Fruit fly (Drosophila melanogaster) whole organism, pupa: ENCODE results near the gene Pak3.

ENCODE experiments used
- CG10348 ChIP-seq: fragments of 200-800 bp; sonication (Bioruptor generic); IDR thresholded peaks from 2 replicates; pipeline ENCODE4 v1.3.6; 2022; ENCODE audit warnings: missing biosample characterization, missing genetic modification characterization
- CG12605 ChIP-seq: fragments of 200-800 bp; sonication (Bioruptor generic); IDR thresholded peaks from 2 replicates; pipeline ENCODE4 v1.3.6; 2022; ENCODE audit warnings: missing biosample characterization, missing genetic modification characterization
- CG13204 ChIP-seq: fragments of 200-800 bp; sonication (Bioruptor generic); optimal IDR thresholded peaks from 2 replicates; lab custom pipeline; 2018; ENCODE audit warnings: missing biosample characterization, mild to moderate bottlenecking, missing genetic modification characterization, moderate library complexity
- CG14655 ChIP-seq: fragments of 200-800 bp; sonication (Bioruptor generic); optimal IDR thresholded peaks from 3 replicates; lab custom pipeline; 2017; ENCODE audit warnings: mild to moderate bottlenecking, missing biosample characterization, missing genetic modification reagents, missing genetic modification characterization
- CG15710 ChIP-seq: fragments of 200-800 bp; sonication (Bioruptor generic); optimal IDR thresholded peaks from 2 replicates; lab custom pipeline; 2018; ENCODE audit warnings: missing biosample characterization, mild to moderate bottlenecking, missing genetic modification characterization, moderate library complexity
- CG17806 ChIP-seq: fragments of 200-800 bp; sonication (Bioruptor generic); optimal IDR thresholded peaks from 2 replicates; lab custom pipeline; 2018; ENCODE audit warnings: missing biosample characterization, mild to moderate bottlenecking, missing genetic modification characterization, moderate library complexity
- CG32121 ChIP-seq: fragments of 200-800 bp; sonication (Bioruptor generic); IDR thresholded peaks from 2 replicates; pipeline ENCODE4 v1.3.6; 2022; ENCODE audit warnings: missing biosample characterization, missing genetic modification characterization
- CG34367 ChIP-seq: fragments of 200-800 bp; sonication (Bioruptor generic); optimal IDR thresholded peaks from 2 replicates; lab custom pipeline; 2018; ENCODE audit warnings: missing biosample characterization, mild to moderate bottlenecking, missing genetic modification characterization
- CG4496 ChIP-seq: fragments of 200-800 bp; sonication (Bioruptor generic); IDR thresholded peaks from 3 replicates; pipeline ENCODE4 v1.3.6; 2022; ENCODE audit warnings: missing biosample characterization, missing genetic modification characterization
- CG8159 ChIP-seq: fragments of 200-800 bp; sonication (Bioruptor generic); optimal IDR thresholded peaks from 3 replicates; lab custom pipeline; 2018; ENCODE audit warnings: missing biosample characterization, mild to moderate bottlenecking, missing genetic modification characterization, moderate library complexity
- CG8301 ChIP-seq: fragments of 200-800 bp; sonication (Bioruptor generic); optimal IDR thresholded peaks from 2 replicates; lab custom pipeline; 2018; ENCODE audit warnings: missing biosample characterization, mild to moderate bottlenecking, missing genetic modification characterization
- CG9948 ChIP-seq: fragments of 200-800 bp; sonication (Bioruptor generic); optimal IDR thresholded peaks from 2 replicates; lab custom pipeline; 2018; ENCODE audit warnings: missing biosample characterization, mild to moderate bottlenecking, missing genetic modification characterization, moderate library complexity
- D1 ChIP-seq: fragments of 200-800 bp; sonication (Bioruptor generic); optimal IDR thresholded peaks from 2 replicates; lab custom pipeline; 2018; ENCODE audit warnings: missing biosample characterization, mild to moderate bottlenecking, missing genetic modification characterization, moderate library complexity
- EcR ChIP-seq: fragments of 200-800 bp; sonication (Bioruptor generic); optimal IDR thresholded peaks from 3 replicates; lab custom pipeline; 2019; ENCODE audit warnings: missing biosample characterization, missing genetic modification characterization, mild to moderate bottlenecking, moderate library complexity, missing genetic modification reagents
- Ets98B ChIP-seq: fragments of 200-800 bp; sonication (Bioruptor generic); IDR thresholded peaks from 2 replicates; pipeline ENCODE4 v1.3.6; 2022; ENCODE audit warnings: missing biosample characterization, missing genetic modification characterization
- Pif1A ChIP-seq: fragments of 200-800 bp; sonication (Bioruptor generic); optimal IDR thresholded peaks from 3 replicates; lab custom pipeline; 2016; ENCODE audit warnings: missing biosample characterization, missing genetic modification characterization
- Pif1B ChIP-seq: fragments of 200-800 bp; sonication (Bioruptor generic); optimal IDR thresholded peaks from 3 replicates; lab custom pipeline; 2016; ENCODE audit warnings: missing biosample characterization, missing genetic modification characterization
- Snoo ChIP-seq: fragments of 200-800 bp; sonication (Bioruptor generic); optimal IDR thresholded peaks from 3 replicates; lab custom pipeline; 2017; ENCODE audit warnings: missing biosample characterization, mild to moderate bottlenecking, missing genetic modification characterization, inconsistent platforms
- fd96Ca ChIP-seq: fragments of 200-800 bp; sonication (Bioruptor generic); IDR thresholded peaks from 3 replicates; pipeline ENCODE4 v1.3.6; 2022; ENCODE audit warnings: missing biosample characterization, missing genetic modification characterization
- gl ChIP-seq: fragments of 200-800 bp; sonication (Bioruptor generic); optimal IDR thresholded peaks from 2 replicates; lab custom pipeline; 2018; ENCODE audit warnings: missing biosample characterization, mild to moderate bottlenecking, missing genetic modification characterization
- rn ChIP-seq: fragments of 200-800 bp; sonication (Bioruptor generic); IDR thresholded peaks from 2 replicates; pipeline ENCODE4 v1.3.6; 2022; ENCODE audit warnings: missing biosample characterization, missing genetic modification characterization

The Pak3 gene

DNA sequence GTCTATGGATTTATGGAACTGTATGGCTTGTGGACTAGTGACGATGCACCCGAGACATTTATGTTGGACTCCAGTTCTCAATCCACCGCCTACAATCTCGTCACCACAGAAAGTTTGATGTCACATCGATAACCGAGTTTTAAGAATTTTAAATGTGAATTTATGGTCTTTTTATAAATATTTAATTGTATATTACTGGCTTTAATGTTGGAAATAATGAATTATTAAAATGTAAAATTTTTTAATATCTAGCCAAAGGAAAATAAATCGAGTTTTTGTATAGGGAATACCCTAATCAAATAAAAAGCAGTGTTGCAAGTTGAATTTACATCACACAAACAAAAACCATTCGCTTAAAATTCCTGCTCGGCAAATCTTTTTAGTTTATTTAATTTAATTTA is 21.0 kb downstream of the Pak3 start, which contains the start of gene Fntb:
Gene Fntb (plus strand): TSS at position 334 of the 401 bp plus-strand sequence.
- no peak for TF ChIP-seq CG10348 (GFP tag; lab: Robert Waterston, UW)
- TF ChIP-seq CG17806 (tag; lab: Kevin White, UChicago) = peak; percentile 62
- peak; percentile 66 for TF ChIP-seq CG8301 (tag; lab: Kevin White, UChicago)
- TF ChIP-seq CG14655 (GFP tag; lab: Kevin White, UChicago) = no peak
- TF ChIP-seq gl (tag; lab: Kevin White, UChicago) = no peak
- peak; percentile 57 for TF ChIP-seq CG9948 (tag; lab: Kevin White, UChicago)
- TF ChIP-seq Ets98B (GFP tag; lab: Robert Waterston, UW) = no peak; the same call in 1 of the 2 replicates
- no peak for TF ChIP-seq D1 (tag; lab: Kevin White, UChicago)
- peak; percentile 68 for TF ChIP-seq CG15710 (tag; lab: Kevin White, UChicago)
- no peak for TF ChIP-seq CG8159 (tag; lab: Kevin White, UChicago)
- TF ChIP-seq Pif1A (GFP tag; lab: Kevin White, UChicago) = no peak
- TF ChIP-seq CG34367 (tag; lab: Kevin White, UChicago) = peak; percentile 40
- TF ChIP-seq Pif1B = no peak
- TF ChIP-seq CG13204 = no peak
- peak; percentile 35 for TF ChIP-seq Snoo (tag; lab: Kevin White, UChicago)
- TF ChIP-seq CG4496 (GFP tag; lab: Robert Waterston, UW) = no peak
- no peak for TF ChIP-seq rn (GFP tag; lab: Robert Waterston, UW)
- no peak for TF ChIP-seq EcR (GFP tag; lab: Kevin White, UChicago)
- no peak for TF ChIP-seq fd96Ca (GFP tag; lab: Robert Waterston, UW)
- TF ChIP-seq CG12605 (GFP tag; lab: Robert Waterston, UW) = peak; percentile 37; the same call in 1 of the 2 replicates
- TF ChIP-seq CG32121 (GFP tag; lab: Robert Waterston, UW) = peak; percentile 56
- TF ChIP-seq, all 21 proteins: peak for 8

DNA sequence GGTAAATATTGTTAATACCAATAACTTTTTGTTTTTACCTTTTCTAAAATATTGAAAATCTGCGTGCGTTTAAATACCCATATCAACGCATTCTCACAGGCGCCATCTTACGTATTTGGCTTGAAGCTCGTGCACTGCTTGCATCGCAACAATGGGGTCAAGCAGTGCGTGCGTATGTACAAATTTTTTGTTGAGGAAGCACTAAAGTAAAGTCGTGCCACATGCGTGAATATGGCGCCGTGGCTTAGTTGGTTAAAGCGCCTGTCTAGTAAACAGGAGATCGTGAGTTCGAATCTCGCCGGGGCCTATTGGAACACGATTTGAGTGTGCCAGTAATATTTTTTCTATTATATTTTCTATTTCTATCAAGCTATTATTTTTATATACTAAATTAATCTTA is 21.9 kb downstream of the Pak3 start:
- TF ChIP-seq Snoo (tag; lab: Kevin White, UChicago) = peak; percentile 1
- peak; percentile 39; the same call in 1 of the 3 replicates for TF ChIP-seq CG4496 (GFP tag; lab: Robert Waterston, UW)
- TF ChIP-seq CG13204 = no peak
- no peak for TF ChIP-seq Pif1B
- no peak for TF ChIP-seq rn (GFP tag; lab: Robert Waterston, UW)
- no peak for TF ChIP-seq D1 (tag; lab: Kevin White, UChicago)
- peak; percentile 9 for TF ChIP-seq CG8159 (tag; lab: Kevin White, UChicago)

DNA sequence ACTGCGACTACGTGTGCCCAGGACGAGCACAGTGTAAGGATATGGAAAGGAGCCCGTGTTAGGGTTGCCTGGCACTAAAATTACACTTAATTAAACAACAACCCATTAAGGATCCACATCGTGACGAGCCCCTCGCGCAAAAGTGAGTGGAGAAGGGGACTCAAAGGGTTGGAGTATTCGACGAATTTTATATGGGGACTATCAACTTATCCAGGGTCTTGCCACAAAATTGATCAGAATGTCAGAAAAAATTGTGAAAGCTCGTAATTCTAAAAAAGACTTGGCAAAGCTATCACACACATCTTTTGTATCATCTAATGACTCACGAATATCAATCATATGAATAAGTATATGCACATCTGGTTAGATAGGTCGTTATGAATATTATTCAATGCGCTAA is 23.2 kb downstream of the Pak3 start, which contains the start of gene CG31279:
Gene CG31279 (plus strand): TSS at position 301 of the 400 bp plus-strand sequence.
- TF ChIP-seq fd96Ca (GFP tag; lab: Robert Waterston, UW) (no peak), CG8159 (tag; lab: Kevin White, UChicago) (no peak), Snoo (tag; lab: Kevin White, UChicago) (no peak), CG12605 (GFP tag; lab: Robert Waterston, UW) (no peak), Pif1B (no peak), CG32121 (GFP tag; lab: Robert Waterston, UW) (no peak), D1 (tag; lab: Kevin White, UChicago) (no peak), CG4496 (GFP tag; lab: Robert Waterston, UW) (no peak), Pif1A (GFP tag; lab: Kevin White, UChicago) (no peak), EcR (GFP tag; lab: Kevin White, UChicago) (no peak), CG34367 (tag; lab: Kevin White, UChicago) (no peak), CG14655 (GFP tag; lab: Kevin White, UChicago) (no peak), Ets98B (GFP tag; lab: Robert Waterston, UW) (no peak), CG10348 (GFP tag; lab: Robert Waterston, UW) (no peak), rn (GFP tag; lab: Robert Waterston, UW) (no peak), gl (tag; lab: Kevin White, UChicago) (no peak), CG9948 (tag; lab: Kevin White, UChicago) (no peak), CG13204 (no peak), CG15710 (tag; lab: Kevin White, UChicago) (no peak), CG8301 (tag; lab: Kevin White, UChicago) (no peak)

DNA sequence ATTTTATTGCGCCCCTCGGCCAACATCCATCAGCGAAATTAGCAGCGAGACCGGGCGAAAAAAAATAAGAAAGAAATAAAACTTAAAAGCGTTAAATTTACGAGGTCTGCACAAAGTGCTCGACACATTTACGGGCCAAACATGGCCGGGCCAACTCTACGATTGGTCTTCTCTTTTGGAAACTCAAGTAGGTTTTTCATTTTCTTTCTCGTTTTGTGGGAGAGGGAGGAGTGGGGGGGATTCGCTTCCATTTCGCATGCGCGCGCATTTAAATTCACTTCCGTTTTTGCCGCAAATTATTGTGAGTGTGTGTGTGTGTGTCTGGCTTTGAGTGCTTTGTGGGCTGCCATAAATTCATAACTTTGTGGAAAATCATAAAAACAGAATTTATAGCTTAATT is 26.1 kb downstream of the Pak3 start:
- no peak for TF ChIP-seq Pif1A (GFP tag; lab: Kevin White, UChicago)
- TF ChIP-seq, all 21 proteins: peak for 0

DNA sequence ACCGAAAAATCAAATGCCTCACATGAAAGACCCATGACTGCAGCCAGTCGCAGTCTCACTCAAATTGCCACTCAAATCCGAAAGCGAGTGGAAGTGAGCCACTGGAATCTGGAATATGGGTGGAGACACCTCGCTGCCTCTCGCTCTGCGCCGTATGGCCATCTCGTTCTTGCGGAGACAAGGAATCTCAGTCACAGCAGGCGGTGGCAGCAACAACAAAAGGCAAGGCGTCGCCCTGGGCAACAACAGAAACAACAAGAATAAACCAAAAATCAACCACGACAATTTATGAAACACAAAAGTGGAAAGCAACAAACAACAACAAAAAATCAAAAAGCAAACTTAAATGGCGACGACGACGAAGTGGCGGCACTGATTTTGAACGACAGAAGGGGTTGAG is 30.3 kb downstream of the Pak3 start:
- peak; percentile 37 for TF ChIP-seq CG13204
- peak; percentile 10 for TF ChIP-seq CG34367 (tag; lab: Kevin White, UChicago)
- no peak for TF ChIP-seq D1 (tag; lab: Kevin White, UChicago)
- TF ChIP-seq CG15710 (tag; lab: Kevin White, UChicago) = peak; percentile 3
- TF ChIP-seq CG4496 (GFP tag; lab: Robert Waterston, UW) = peak; percentile 59; the same call in 1 of the 3 replicates
- no peak for TF ChIP-seq CG32121 (GFP tag; lab: Robert Waterston, UW)
- peak; percentile 55 for TF ChIP-seq gl (tag; lab: Kevin White, UChicago)
- TF ChIP-seq CG17806 (tag; lab: Kevin White, UChicago) = no peak
- TF ChIP-seq CG8159 (tag; lab: Kevin White, UChicago) = peak; percentile 25
- peak; percentile 17; the same call in 1 of the 2 replicates for TF ChIP-seq CG12605 (GFP tag; lab: Robert Waterston, UW)

DNA sequence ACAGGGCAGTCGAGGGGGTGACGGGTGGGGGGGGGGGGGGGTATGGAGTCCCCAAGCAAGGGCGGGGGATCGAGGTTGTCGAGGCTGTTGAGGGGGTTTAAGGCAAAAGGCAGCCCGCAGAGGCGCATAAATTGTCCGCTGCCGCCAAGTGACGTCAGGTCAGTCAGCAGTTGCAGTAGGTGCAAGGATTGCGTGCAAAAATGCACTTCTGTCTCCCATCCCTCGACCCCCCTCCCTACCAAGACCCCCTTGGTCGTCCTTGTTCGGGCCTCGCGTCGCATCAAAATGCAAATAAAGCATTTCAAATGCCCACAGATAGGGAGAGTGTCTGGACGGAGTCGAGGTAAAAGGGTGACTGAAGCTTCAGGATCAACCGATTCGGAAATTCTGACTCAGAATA is 37.1 kb downstream of the Pak3 start:
- TF ChIP-seq CG4496 (GFP tag; lab: Robert Waterston, UW) = no peak
